Fruit fly (Drosophila melanogaster): ENCODE results near the gene p53.

dm6 chr3R:23067209-23067826, 13.4 kb upstream of the p53 start, which contains the start of gene CG17111:
- TF ChIP-seq CG8478 (optimal IDR thresholded peaks at IDR 0.05) (no peak), CTCF (optimal IDR thresholded peaks at IDR 0.05) (no peak)
